Fruit fly (Drosophila melanogaster) whole organism, embryonic: ENCODE measurements around the gene CG6136.
A peak's percentile ranks its signal among the peaks of the same experiment; 100 is the strongest.

ENCODE experiments used
- ATbp ChIP-seq: fragments of 200-800 bp; sonication (Bioruptor generic); optimal IDR thresholded peaks from 2 replicates; lab custom pipeline; 2017; ENCODE audit warnings: missing biosample characterization, mild to moderate bottlenecking, missing genetic modification characterization, missing genetic modification reagents
- Asciz ChIP-seq: fragments of 200-800 bp; sonication (Bioruptor generic); optimal IDR thresholded peaks from 2 replicates; lab custom pipeline; 2017; ENCODE audit warnings: missing biosample characterization, mild to moderate bottlenecking, missing genetic modification characterization, missing genetic modification reagents
- Atf-2 ChIP-seq: fragments of 200-800 bp; sonication (Bioruptor generic); optimal IDR thresholded peaks from 2 replicates; lab custom pipeline; 2016; ENCODE audit warnings: missing biosample characterization, missing genetic modification characterization
- Bgb ChIP-seq: fragments of 200-800 bp; sonication (Bioruptor generic); IDR thresholded peaks from 2 replicates; pipeline ENCODE4 v1.3.6; 2022; ENCODE audit warnings: missing biosample characterization, missing genetic modification characterization; ENCODE audit not compliant: partially characterized antibody
- C15 ChIP-seq: fragments of 200-800 bp; sonication (Bioruptor generic); IDR thresholded peaks from 3 replicates; pipeline ENCODE4 v1.3.6; 2022; ENCODE audit warnings: missing biosample characterization, missing genetic modification characterization
- CG12942 ChIP-seq: fragments of 200-800 bp; sonication (Bioruptor generic); optimal IDR thresholded peaks from 3 replicates; lab custom pipeline; 2016; ENCODE audit warnings: missing biosample characterization, missing genetic modification characterization
- CG14667 ChIP-seq: fragments of 200-800 bp; sonication (Bioruptor generic); IDR thresholded peaks from 2 replicates; pipeline ENCODE4 v1.3.6; 2022; ENCODE audit warnings: missing biosample characterization, missing genetic modification characterization
- CG15601 ChIP-seq: fragments of 200-800 bp; sonication (Bioruptor generic); optimal IDR thresholded peaks from 3 replicates; lab custom pipeline; 2019; ENCODE audit warnings: missing biosample characterization, mild to moderate bottlenecking, missing genetic modification characterization, moderate library complexity
- CG16813 ChIP-seq: fragments of 200-800 bp; sonication (Bioruptor generic); IDR thresholded peaks from 3 replicates; pipeline ENCODE4 v1.3.6; 2022; ENCODE audit warnings: missing biosample characterization, missing genetic modification characterization; ENCODE audit not compliant: partially characterized antibody
- CG17361 ChIP-seq: fragments of 200-800 bp; sonication (Bioruptor generic); IDR thresholded peaks from 3 replicates; pipeline ENCODE4 v1.3.6; 2022; ENCODE audit warnings: missing biosample characterization, missing genetic modification characterization
- CG2202 ChIP-seq: fragments of 200-800 bp; sonication (Bioruptor generic); optimal IDR thresholded peaks from 2 replicates; lab custom pipeline; 2018; ENCODE audit warnings: missing biosample characterization, mild to moderate bottlenecking, missing genetic modification characterization
- CG2678 ChIP-seq: fragments of 200-800 bp; sonication (Bioruptor generic); optimal IDR thresholded peaks from 3 replicates; lab custom pipeline; 2019; ENCODE audit warnings: missing biosample characterization, mild to moderate bottlenecking, missing genetic modification characterization, moderate library complexity
- CG2889 ChIP-seq: fragments of 200-800 bp; sonication (Bioruptor generic); IDR thresholded peaks from 3 replicates; pipeline ENCODE4 v1.3.6; 2022; ENCODE audit warnings: missing biosample characterization, missing genetic modification characterization
- CG31388 ChIP-seq: fragments of 200-800 bp; sonication (Bioruptor generic); optimal IDR thresholded peaks from 2 replicates; lab custom pipeline; 2016; ENCODE audit warnings: missing biosample characterization, missing genetic modification characterization
- CG3726 ChIP-seq: fragments of 200-800 bp; sonication (Bioruptor generic); IDR thresholded peaks from 3 replicates; pipeline ENCODE4, ENCODE4 v1.3.6; 2022; ENCODE audit warnings: missing biosample characterization, missing genetic modification characterization
- CG4328 ChIP-seq: fragments of 200-800 bp; sonication (Bioruptor generic); optimal IDR thresholded peaks from 3 replicates; lab custom pipeline; 2017; ENCODE audit warnings: missing biosample characterization, missing genetic modification reagents, missing genetic modification characterization
- CG4360 ChIP-seq: fragments of 200-800 bp; sonication (Bioruptor generic); IDR thresholded peaks from 2 replicates; pipeline ENCODE4 v1.3.6; 2022; ENCODE audit warnings: missing biosample characterization, missing genetic modification characterization
- CG6791 ChIP-seq: fragments of 200-800 bp; sonication (Bioruptor generic); IDR thresholded peaks from 3 replicates; pipeline ENCODE4 v1.3.6; 2022; ENCODE audit warnings: missing biosample characterization, missing genetic modification characterization; ENCODE audit not compliant: partially characterized antibody
- CG6813 ChIP-seq: fragments of 200-800 bp; sonication (Bioruptor generic); optimal IDR thresholded peaks from 2 replicates; lab custom pipeline; 2017; ENCODE audit warnings: missing biosample characterization, missing genetic modification characterization, mild to moderate bottlenecking, moderate library complexity, missing genetic modification reagents
- CG8290 ChIP-seq, 3 experiments: fragments of 200-800 bp; sonication (Bioruptor generic); optimal IDR thresholded peaks; 2 replicates each; lab custom pipeline; 2016 to 2019; ENCODE audit warnings: missing biosample characterization in 3 of 3, missing genetic modification characterization in 3 of 3, mild to moderate bottlenecking in 2 of 3, moderate library complexity in 1 of 3
- CG8359 ChIP-seq: fragments of 200-800 bp; sonication (Bioruptor generic); optimal IDR thresholded peaks from 2 replicates; lab custom pipeline; 2017; ENCODE audit warnings: missing biosample characterization, mild to moderate bottlenecking, missing genetic modification characterization, borderline replicate concordance
- CG9797 ChIP-seq: fragments of 200-800 bp; sonication (Bioruptor generic); optimal IDR thresholded peaks from 3 replicates; lab custom pipeline; 2018; ENCODE audit warnings: missing biosample characterization, mild to moderate bottlenecking, missing genetic modification characterization
- CG9932 ChIP-seq: fragments of 200-800 bp; sonication (Bioruptor generic); IDR thresholded peaks from 2 replicates; pipeline ENCODE4 v1.3.6; 2022; ENCODE audit warnings: missing biosample characterization, missing genetic modification characterization
- ERR ChIP-seq: fragments of 200-800 bp; sonication (Bioruptor generic); optimal IDR thresholded peaks from 2 replicates; lab custom pipeline; 2016; ENCODE audit warnings: missing biosample characterization, missing genetic modification characterization
- Ets97D ChIP-seq: fragments of 200-800 bp; sonication (Bioruptor generic); optimal IDR thresholded peaks from 3 replicates; lab custom pipeline; 2016; ENCODE audit warnings: missing biosample characterization, missing genetic modification characterization
- HmgZ ChIP-seq: fragments of 200-800 bp; sonication (Bioruptor generic); optimal IDR thresholded peaks from 2 replicates; lab custom pipeline; 2018; ENCODE audit warnings: missing biosample characterization, mild to moderate bottlenecking, missing genetic modification characterization
- Hr39 ChIP-seq: fragments of >200 bp; optimal IDR thresholded peaks from 2 replicates; lab custom pipeline; 2017
- Mes4 ChIP-seq: fragments of 200-800 bp; sonication (Bioruptor generic); optimal IDR thresholded peaks from 2 replicates; lab custom pipeline; 2016; ENCODE audit warnings: missing biosample characterization, missing genetic modification characterization
- Mrtf ChIP-seq: fragments of 200-800 bp; sonication (Bioruptor generic); IDR thresholded peaks from 3 replicates; pipeline ENCODE4 v1.3.6; 2022; ENCODE audit warnings: missing biosample characterization, missing genetic modification characterization
- NC2α ChIP-seq: fragments of 200-800 bp; sonication (Bioruptor generic); optimal IDR thresholded peaks from 2 replicates; lab custom pipeline; 2016; ENCODE audit warnings: missing biosample characterization, missing genetic modification characterization
- Poxn ChIP-seq: fragments of 200-800 bp; sonication (Bioruptor generic); IDR thresholded peaks from 2 replicates; pipeline ENCODE4 v1.3.6; 2022; ENCODE audit warnings: missing biosample characterization, missing genetic modification characterization
- Sox100B ChIP-seq: fragments of 200-800 bp; sonication (Bioruptor generic); optimal IDR thresholded peaks from 3 replicates; lab custom pipeline; 2018; ENCODE audit warnings: missing biosample characterization, mild to moderate bottlenecking, missing genetic modification characterization
- Sox102F ChIP-seq: fragments of 200-800 bp; sonication (Bioruptor generic); optimal IDR thresholded peaks from 2 replicates; lab custom pipeline; 2018; ENCODE audit warnings: missing biosample characterization, mild to moderate bottlenecking, missing genetic modification characterization, moderate library complexity
- Usf ChIP-seq: fragments of 200-800 bp; sonication (Bioruptor generic); optimal IDR thresholded peaks from 2 replicates; lab custom pipeline; 2017; ENCODE audit warnings: missing genotype, missing biosample characterization, missing genetic modification characterization
- chinmo ChIP-seq: fragments of 200-800 bp; sonication (Bioruptor generic); IDR thresholded peaks from 4 replicates; pipeline ENCODE4 v1.3.6; 2022; ENCODE audit warnings: missing biosample characterization, missing genetic modification characterization; ENCODE audit not compliant: partially characterized antibody
- danr ChIP-seq: fragments of 200-800 bp; sonication (Bioruptor generic); IDR thresholded peaks from 2 replicates; pipeline ENCODE4 v1.3.6; 2022; ENCODE audit warnings: missing biosample characterization, missing genetic modification characterization
- fd102C ChIP-seq: fragments of 200-800 bp; sonication (Bioruptor generic); optimal IDR thresholded peaks from 2 replicates; lab custom pipeline; 2018; ENCODE audit warnings: missing biosample characterization, mild to moderate bottlenecking, missing genetic modification characterization, moderate library complexity
- gcm2 ChIP-seq: fragments of 200-800 bp; sonication (Bioruptor generic); optimal IDR thresholded peaks from 2 replicates; lab custom pipeline; 2016; ENCODE audit warnings: missing biosample characterization, missing genetic modification characterization
- gsb ChIP-seq: fragments of 200-800 bp; sonication (Bioruptor generic); IDR thresholded peaks from 2 replicates; pipeline ENCODE4 v1.3.6; 2022; ENCODE audit warnings: missing biosample characterization, missing genetic modification characterization
- ham ChIP-seq: fragments of 200-800 bp; sonication (Bioruptor generic); IDR thresholded peaks from 2 replicates; pipeline ENCODE4 v1.3.6; 2022; ENCODE audit warnings: missing biosample characterization, missing genetic modification characterization
- hkb ChIP-seq, 2 experiments: fragments of 200-800 bp in 1 of 2; fragments of >200 bp in 1 of 2; sonication (Bioruptor generic) in 1 of 2; IDR thresholded peaks in 1 of 2; optimal IDR thresholded peaks in 1 of 2; 2 replicates each; pipeline versions ENCODE4 v1.3.6 to Lab custom; 2017 to 2022; ENCODE audit warnings: missing biosample characterization in 1 of 2, missing genetic modification characterization in 1 of 2
- nom ChIP-seq: fragments of 200-800 bp; sonication (Bioruptor generic); optimal IDR thresholded peaks from 2 replicates; lab custom pipeline; 2017; ENCODE audit warnings: missing biosample characterization, missing genetic modification characterization, mild to moderate bottlenecking, moderate library complexity, missing genetic modification reagents
- org-1 ChIP-seq: fragments of 200-800 bp; sonication (Bioruptor generic); optimal IDR thresholded peaks from 2 replicates; lab custom pipeline; 2017; ENCODE audit warnings: missing biosample characterization, missing genetic modification characterization
- p53 ChIP-seq: fragments of 200-800 bp; sonication (Bioruptor generic); optimal IDR thresholded peaks from 2 replicates; lab custom pipeline; 2016; ENCODE audit warnings: missing biosample characterization, missing genetic modification characterization
- pros ChIP-seq: fragments of 200-800 bp; sonication (Bioruptor generic); optimal IDR thresholded peaks from 3 replicates; lab custom pipeline; 2019; ENCODE audit warnings: missing biosample characterization, mild to moderate bottlenecking, missing genetic modification characterization, moderate library complexity
- slou ChIP-seq: fragments of 200-800 bp; sonication (Bioruptor generic); optimal IDR thresholded peaks from 3 replicates; lab custom pipeline; 2016; ENCODE audit warnings: missing biosample characterization, missing genetic modification characterization
- slp2 ChIP-seq: fragments of 200-800 bp; sonication (Bioruptor generic); optimal IDR thresholded peaks from 2 replicates; lab custom pipeline; 2016; ENCODE audit warnings: missing biosample characterization, missing genetic modification characterization
- tgo ChIP-seq: fragments of 200-800 bp; sonication (Bioruptor generic); IDR thresholded peaks from 3 replicates; pipeline ENCODE4 v1.3.6; 2022; ENCODE audit warnings: missing biosample characterization, missing genetic modification characterization

The CG6136 gene

dm6 chr3R:15356645-15357431 lies 15.2 kb downstream of the CG6136 start, which contains the start of the genes Atg4b and Hibch (continued):
- TF ChIP-seq CG6791 (GFP tag; lab: Robert Waterston, UW) (no peak), CG2202 (peak; percentile 48), CG2889 (peak; percentile 60; the same call in 1 of the 3 replicates), pros (GFP tag; lab: Kevin White, UChicago) (no peak), HmgZ (tag; lab: Kevin White, UChicago) (peak; percentile 77), CG8359 (GFP tag; lab: Kevin White, UChicago) (peak; percentile 52), slou (GFP tag; lab: Kevin White, UChicago) (peak; percentile 79), danr (GFP tag; lab: Robert Waterston, UW) (peak; percentile 74), Ets97D (peak; percentile 8), ATbp (GFP tag; lab: Kevin White, UChicago) (peak; percentile 59), CG2678 (tag; lab: Kevin White, UChicago) (peak; percentile 93), CG4328 (GFP tag; lab: Kevin White, UChicago) (peak; percentile 79), org-1 (GFP tag; lab: Kevin White, UChicago) (peak; percentile 64), NC2α (no peak), Mrtf (GFP tag; lab: Robert Waterston, UW) (peak; percentile 73), CG14667 (GFP tag; lab: Robert Waterston, UW) (peak; percentile 75), Hr39 (lab: Kevin White, UChicago) (no peak), ham (GFP tag; lab: Robert Waterston, UW) (no peak), CG9932 (peak; percentile 94), Sox100B (no peak), Mes4 (no peak), CG12942 (GFP tag; lab: Kevin White, UChicago) (peak; percentile 74), C15 (GFP tag; lab: Robert Waterston, UW) (0 out of 3 replicates have a peak, but pooled peaks have one; percentile 18), CG15601 (tag; lab: Kevin White, UChicago) (peak; percentile 79), Bgb (GFP tag; lab: Robert Waterston, UW) (no peak), CG3726 (GFP tag; lab: Robert Waterston, UW) (peak; percentile 69; the same call in 2 of the 3 replicates), CG9797 (GFP tag; lab: Kevin White, UChicago) (peak; percentile 38), slp2 (GFP tag; lab: Kevin White, UChicago) (no peak), Usf (GFP tag; lab: Kevin White, UChicago) (peak; percentile 52), p53 (GFP tag; lab: Kevin White, UChicago) (no peak), gsb (GFP tag; lab: Robert Waterston, UW) (no peak; the same call in 1 of the 2 replicates), CG8290 (GFP tag; optimal IDR thresholded peaks at IDR 0.05; lab: Kevin White, UChicago) (no peak), CG8290 (tag; optimal IDR thresholded peaks at IDR 0.05; lab: Kevin White, UChicago) (peak; percentile 48 to 54), gcm2 (peak; percentile 4), Atf-2 (no peak), chinmo (GFP tag; lab: Robert Waterston, UW) (no peak), CG31388 (GFP tag; lab: Kevin White, UChicago) (peak; percentile 54), CG16813 (GFP tag; lab: Robert Waterston, UW) (no peak), Sox102F (GFP tag; lab: Kevin White, UChicago) (no peak), Poxn (GFP tag; lab: Robert Waterston, UW) (no peak; the same call in 1 of the 2 replicates), ERR (GFP tag; lab: Kevin White, UChicago) (no peak), nom (peak; percentile 75), tgo (GFP tag; lab: Robert Waterston, UW) (peak; percentile 72), fd102C (GFP tag; lab: Kevin White, UChicago) (no peak), Asciz (GFP tag; lab: Kevin White, UChicago) (no peak), CG17361 (GFP tag; lab: Robert Waterston, UW) (peak; percentile 95), CG6813 (peak; percentile 54), hkb (optimal IDR thresholded peaks at IDR 0.05; lab: Kevin White, UChicago) (no peak), hkb (GFP tag; IDR thresholded peaks at IDR 0.05; lab: Robert Waterston, UW) (peak; percentile 57; the same call in 1 of the 2 replicates), CG4360 (GFP tag; lab: Robert Waterston, UW) (no peak)
